Fruit fly (Drosophila melanogaster) whole organism, pupa: ENCODE data around the gene CG45101.

ENCODE experiments used
- CG10348 ChIP-seq: fragments of 200-800 bp; sonication (Bioruptor generic); IDR thresholded peaks from 2 replicates; pipeline ENCODE4 v1.3.6; 2022; ENCODE audit warnings: missing biosample characterization, missing genetic modification characterization
- CG12605 ChIP-seq: fragments of 200-800 bp; sonication (Bioruptor generic); IDR thresholded peaks from 2 replicates; pipeline ENCODE4 v1.3.6; 2022; ENCODE audit warnings: missing biosample characterization, missing genetic modification characterization
- CG13204 ChIP-seq: fragments of 200-800 bp; sonication (Bioruptor generic); optimal IDR thresholded peaks from 2 replicates; lab custom pipeline; 2018; ENCODE audit warnings: missing biosample characterization, mild to moderate bottlenecking, missing genetic modification characterization, moderate library complexity
- CG14655 ChIP-seq: fragments of 200-800 bp; sonication (Bioruptor generic); optimal IDR thresholded peaks from 3 replicates; lab custom pipeline; 2017; ENCODE audit warnings: mild to moderate bottlenecking, missing biosample characterization, missing genetic modification reagents, missing genetic modification characterization
- CG15710 ChIP-seq: fragments of 200-800 bp; sonication (Bioruptor generic); optimal IDR thresholded peaks from 2 replicates; lab custom pipeline; 2018; ENCODE audit warnings: missing biosample characterization, mild to moderate bottlenecking, missing genetic modification characterization, moderate library complexity
- CG17806 ChIP-seq: fragments of 200-800 bp; sonication (Bioruptor generic); optimal IDR thresholded peaks from 2 replicates; lab custom pipeline; 2018; ENCODE audit warnings: missing biosample characterization, mild to moderate bottlenecking, missing genetic modification characterization, moderate library complexity
- CG32121 ChIP-seq: fragments of 200-800 bp; sonication (Bioruptor generic); IDR thresholded peaks from 2 replicates; pipeline ENCODE4 v1.3.6; 2022; ENCODE audit warnings: missing biosample characterization, missing genetic modification characterization
- CG34367 ChIP-seq: fragments of 200-800 bp; sonication (Bioruptor generic); optimal IDR thresholded peaks from 2 replicates; lab custom pipeline; 2018; ENCODE audit warnings: missing biosample characterization, mild to moderate bottlenecking, missing genetic modification characterization
- CG4496 ChIP-seq: fragments of 200-800 bp; sonication (Bioruptor generic); IDR thresholded peaks from 3 replicates; pipeline ENCODE4 v1.3.6; 2022; ENCODE audit warnings: missing biosample characterization, missing genetic modification characterization
- CG8159 ChIP-seq: fragments of 200-800 bp; sonication (Bioruptor generic); optimal IDR thresholded peaks from 3 replicates; lab custom pipeline; 2018; ENCODE audit warnings: missing biosample characterization, mild to moderate bottlenecking, missing genetic modification characterization, moderate library complexity
- CG8301 ChIP-seq: fragments of 200-800 bp; sonication (Bioruptor generic); optimal IDR thresholded peaks from 2 replicates; lab custom pipeline; 2018; ENCODE audit warnings: missing biosample characterization, mild to moderate bottlenecking, missing genetic modification characterization
- CG9948 ChIP-seq: fragments of 200-800 bp; sonication (Bioruptor generic); optimal IDR thresholded peaks from 2 replicates; lab custom pipeline; 2018; ENCODE audit warnings: missing biosample characterization, mild to moderate bottlenecking, missing genetic modification characterization, moderate library complexity
- D1 ChIP-seq: fragments of 200-800 bp; sonication (Bioruptor generic); optimal IDR thresholded peaks from 2 replicates; lab custom pipeline; 2018; ENCODE audit warnings: missing biosample characterization, mild to moderate bottlenecking, missing genetic modification characterization, moderate library complexity
- EcR ChIP-seq: fragments of 200-800 bp; sonication (Bioruptor generic); optimal IDR thresholded peaks from 3 replicates; lab custom pipeline; 2019; ENCODE audit warnings: missing biosample characterization, missing genetic modification characterization, mild to moderate bottlenecking, moderate library complexity, missing genetic modification reagents
- Ets98B ChIP-seq: fragments of 200-800 bp; sonication (Bioruptor generic); IDR thresholded peaks from 2 replicates; pipeline ENCODE4 v1.3.6; 2022; ENCODE audit warnings: missing biosample characterization, missing genetic modification characterization
- Pif1A ChIP-seq: fragments of 200-800 bp; sonication (Bioruptor generic); optimal IDR thresholded peaks from 3 replicates; lab custom pipeline; 2016; ENCODE audit warnings: missing biosample characterization, missing genetic modification characterization
- Pif1B ChIP-seq: fragments of 200-800 bp; sonication (Bioruptor generic); optimal IDR thresholded peaks from 3 replicates; lab custom pipeline; 2016; ENCODE audit warnings: missing biosample characterization, missing genetic modification characterization
- Snoo ChIP-seq: fragments of 200-800 bp; sonication (Bioruptor generic); optimal IDR thresholded peaks from 3 replicates; lab custom pipeline; 2017; ENCODE audit warnings: missing biosample characterization, mild to moderate bottlenecking, missing genetic modification characterization, inconsistent platforms
- fd96Ca ChIP-seq: fragments of 200-800 bp; sonication (Bioruptor generic); IDR thresholded peaks from 3 replicates; pipeline ENCODE4 v1.3.6; 2022; ENCODE audit warnings: missing biosample characterization, missing genetic modification characterization
- gl ChIP-seq: fragments of 200-800 bp; sonication (Bioruptor generic); optimal IDR thresholded peaks from 2 replicates; lab custom pipeline; 2018; ENCODE audit warnings: missing biosample characterization, mild to moderate bottlenecking, missing genetic modification characterization
- rn ChIP-seq: fragments of 200-800 bp; sonication (Bioruptor generic); IDR thresholded peaks from 2 replicates; pipeline ENCODE4 v1.3.6; 2022; ENCODE audit warnings: missing biosample characterization, missing genetic modification characterization

The CG45101 gene

dm6 chr3L:11096195-11096908, 31.6 kb downstream of the CG45101 start, which contains the start of the genes CG46439, Iyd and CG33947:
Gene CG46439 (minus strand): TSS chr3L:11096245.
Gene Iyd (minus strand): TSS chr3L:11096245.
Gene CG33947 (plus strand): TSS chr3L:11096496.
- TF ChIP-seq gl (tag; lab: Kevin White, UChicago) (peak; percentile 93), CG8159 (peak; percentile 71), CG10348 (GFP tag; lab: Robert Waterston, UW) (no peak), CG8301 (tag; lab: Kevin White, UChicago) (peak; percentile 76), CG4496 (GFP tag; lab: Robert Waterston, UW) (peak; percentile 83), EcR (no peak), Ets98B (GFP tag; lab: Robert Waterston, UW) (peak; percentile 76), fd96Ca (peak; percentile 82), Pif1B (GFP tag; lab: Kevin White, UChicago) (peak; percentile 87), CG13204 (peak; percentile 13), CG9948 (tag; lab: Kevin White, UChicago) (peak; percentile 41), CG17806 (tag; lab: Kevin White, UChicago) (peak; percentile 61), CG15710 (tag; lab: Kevin White, UChicago) (peak; percentile 61), D1 (tag; lab: Kevin White, UChicago) (peak; percentile 69), Pif1A (peak; percentile 88), CG12605 (GFP tag; lab: Robert Waterston, UW) (peak; percentile 94), CG32121 (GFP tag; lab: Robert Waterston, UW) (peak; percentile 69), CG14655 (GFP tag; lab: Kevin White, UChicago) (peak; percentile 74), Snoo (tag; lab: Kevin White, UChicago) (peak; percentile 42), CG34367 (peak; percentile 51), rn (GFP tag; lab: Robert Waterston, UW) (0 out of 2 replicates have a peak, but pooled peaks have one; percentile 6)

DNA sequence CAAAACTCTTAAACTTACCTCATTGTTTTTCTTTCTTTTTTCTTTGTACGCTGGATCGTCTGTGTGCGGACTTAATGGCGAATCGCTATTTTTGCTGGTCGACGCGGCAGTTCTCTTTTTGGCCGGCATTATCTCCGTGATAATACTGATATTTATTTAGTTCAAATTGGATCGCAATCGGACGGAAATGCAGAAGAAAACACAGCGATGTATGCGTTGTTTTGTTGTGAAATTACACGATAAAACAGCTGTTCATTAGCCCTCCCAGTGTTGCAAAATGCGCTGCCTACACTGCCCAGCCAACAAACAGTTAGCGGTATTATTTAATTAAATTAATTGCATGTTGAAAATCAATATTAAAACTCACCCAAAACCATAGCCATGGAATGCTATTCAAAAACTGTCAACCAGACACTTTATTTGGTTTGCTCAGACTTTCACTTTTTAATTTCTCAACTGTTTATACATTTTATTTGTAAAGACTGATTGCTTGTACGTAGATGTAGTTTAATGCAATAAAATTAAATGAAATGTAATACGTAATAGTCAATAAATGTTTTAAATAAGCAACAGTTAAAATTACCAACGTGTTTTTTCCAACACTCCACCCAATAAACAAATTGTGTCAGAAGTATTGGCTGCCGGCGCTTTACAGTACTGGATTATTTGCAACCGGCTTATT, 33.3 kb downstream of the CG45101 start, which contains the start of the genes Irbp18 and APP-BP1:
Irbp18 (minus strand) TSS at position 205 of the 682 bp plus-strand sequence.
APP-BP1 (plus strand) TSS at position 431 of the 682 bp plus-strand sequence.
- peak; percentile 91 for TF ChIP-seq CG8159
- TF ChIP-seq CG15710 (tag; lab: Kevin White, UChicago) = peak; percentile 90
- peak; percentile 89 for TF ChIP-seq D1 (tag; lab: Kevin White, UChicago)
- peak; percentile 93 for TF ChIP-seq CG8301 (tag; lab: Kevin White, UChicago)
- peak; percentile 91 for TF ChIP-seq CG34367
- TF ChIP-seq CG12605 (GFP tag; lab: Robert Waterston, UW) = peak; percentile 76
- peak; percentile 93 for TF ChIP-seq Snoo (tag; lab: Kevin White, UChicago)
- peak; percentile 91 for TF ChIP-seq CG9948 (tag; lab: Kevin White, UChicago)
- peak; percentile 89 for TF ChIP-seq CG32121 (GFP tag; lab: Robert Waterston, UW)
- peak; percentile 96 for TF ChIP-seq Pif1A
- TF ChIP-seq CG10348 (GFP tag; lab: Robert Waterston, UW) = peak; percentile 72
- peak; percentile 94 for TF ChIP-seq CG14655 (GFP tag; lab: Kevin White, UChicago)
- no peak for TF ChIP-seq CG13204
- no peak for TF ChIP-seq EcR
- TF ChIP-seq CG4496 (GFP tag; lab: Robert Waterston, UW) = peak; percentile 93
- peak; percentile 91 for TF ChIP-seq fd96Ca
- TF ChIP-seq rn (GFP tag; lab: Robert Waterston, UW) = peak; percentile 77
- TF ChIP-seq CG17806 (tag; lab: Kevin White, UChicago) = peak; percentile 89
- peak; percentile 80 for TF ChIP-seq gl (tag; lab: Kevin White, UChicago)
- TF ChIP-seq Ets98B (GFP tag; lab: Robert Waterston, UW) = peak; percentile 89
- TF ChIP-seq Pif1B (GFP tag; lab: Kevin White, UChicago) = peak; percentile 94

dm6 chr3L:11101598-11101997, 36.8 kb downstream of the CG45101 start, which contains the start of gene Elo68beta:
Gene Elo68beta (minus strand): TSS chr3L:11101698.
- TF ChIP-seq CG15710 (tag; lab: Kevin White, UChicago) (no peak), CG8301 (tag; lab: Kevin White, UChicago) (no peak)

dm6 chr3L:11102930-11103329, 38.1 kb downstream of the CG45101 start, which contains the start of gene Elo68alpha:
Gene Elo68alpha (minus strand): TSS chr3L:11103030.
- TF ChIP-seq CG34367 (no peak), CG13204 (no peak), CG9948 (tag; lab: Kevin White, UChicago) (no peak), gl (tag; lab: Kevin White, UChicago) (no peak), CG17806 (tag; lab: Kevin White, UChicago) (no peak), Pif1A (no peak), CG8159 (no peak), CG15710 (tag; lab: Kevin White, UChicago) (no peak), fd96Ca (no peak)

- TF ChIP-seq gl (tag; lab: Kevin White, UChicago) (no peak), CG17806 (tag; lab: Kevin White, UChicago) (no peak), CG32121 (GFP tag; lab: Robert Waterston, UW) (no peak), Snoo (tag; lab: Kevin White, UChicago) (no peak), CG8301 (tag; lab: Kevin White, UChicago) (no peak), CG15710 (tag; lab: Kevin White, UChicago) (no peak), CG14655 (GFP tag; lab: Kevin White, UChicago) (no peak), CG13204 (no peak), CG9948 (tag; lab: Kevin White, UChicago) (no peak), EcR (no peak), rn (GFP tag; lab: Robert Waterston, UW) (no peak), CG34367 (no peak), CG8159 (no peak), Pif1B (GFP tag; lab: Kevin White, UChicago) (no peak), Ets98B (GFP tag; lab: Robert Waterston, UW) (no peak), CG12605 (GFP tag; lab: Robert Waterston, UW) (no peak), CG10348 (GFP tag; lab: Robert Waterston, UW) (no peak), Pif1A (no peak), fd96Ca (no peak), CG4496 (GFP tag; lab: Robert Waterston, UW) (no peak)
Observed at dm6 chr3L:11103773-11104172, 39.0 kb downstream of the CG45101 start, which contains the start of gene CG32071. Gene CG32071 (minus strand): TSS chr3L:11103873.
